Worm (Caenorhabditis elegans) whole organism, midembryonic: ENCODE data around the gene F41B5.1.

ENCODE experiments used
- cog-1 ChIP-seq: sonication (generic microtip); optimal IDR thresholded peaks from 2 replicates; lab custom pipeline; 2016; ENCODE audit warnings: missing genetic modification characterization, missing compliant biosample characterization
- ztf-23 ChIP-seq: fragments of 200-800 bp; sonication (Bioruptor generic); IDR thresholded peaks from 2 replicates; pipeline ENCODE4 v1.3.6; 2022; ENCODE audit warnings: missing genetic modification reagents, missing genetic modification characterization, missing compliant biosample characterization

DNA sequence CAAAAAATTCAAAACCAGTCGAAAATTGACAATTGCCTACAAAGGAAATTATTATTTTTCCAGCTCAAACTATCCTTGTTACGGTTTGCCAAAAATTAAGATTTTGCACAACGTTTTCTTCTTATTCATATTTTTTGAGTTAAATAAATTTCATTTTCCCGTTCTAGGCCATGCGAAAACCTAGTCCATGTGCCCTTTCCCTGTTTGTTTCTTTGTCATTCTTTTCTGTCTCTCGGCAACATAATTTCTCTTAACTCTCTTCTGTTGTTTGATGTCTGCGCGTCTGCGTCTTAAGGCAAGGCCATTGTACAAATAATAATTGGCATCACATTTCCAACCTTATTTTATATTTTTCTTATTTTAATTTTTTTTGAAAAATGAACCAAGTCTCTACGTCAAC is 26.2 kb downstream of the F41B5.1 start, which contains the start of gene nhr-228:
- TF ChIP-seq cog-1 (tag; lab: Kevin White, UChicago) (peak; percentile 18), ztf-23 (GFP tag; lab: Robert Waterston, UW) (no peak)
